Worm (Caenorhabditis elegans) whole organism, L3 larva: ENCODE results near the gene eat-17.

Experiments
- ceh-16 ChIP-seq: sonication (generic microtip); optimal IDR thresholded peaks from 2 replicates; lab custom pipeline; 2017; ENCODE audit warnings: missing biosample characterization, missing genetic modification characterization
- ceh-28 ChIP-seq: fragments of 150-350 bp; optimal IDR thresholded peaks from 2 replicates; lab custom pipeline; 2014; ENCODE audit warnings: missing biosample characterization, missing genetic modification reagents, missing genetic modification characterization
- ceh-82 ChIP-seq: fragments of 150-350 bp; optimal IDR thresholded peaks from 2 replicates; lab custom pipeline; 2014; ENCODE audit warnings: missing biosample characterization, missing genetic modification characterization
- ceh-9 ChIP-seq: sonication (generic microtip); optimal IDR thresholded peaks from 2 replicates; lab custom pipeline; 2018; ENCODE audit warnings: missing biosample characterization, missing genetic modification characterization
- daf-12 ChIP-seq: fragments of 150-350 bp; optimal IDR thresholded peaks from 2 replicates; lab custom pipeline; 2014; ENCODE audit warnings: missing biosample characterization, missing genetic modification reagents, missing genetic modification characterization
- egl-27 ChIP-seq: sonication (generic microtip); optimal IDR thresholded peaks from 4 replicates; lab custom pipeline; 2017; ENCODE audit warnings: missing biosample characterization, missing genetic modification reagents, missing genetic modification characterization
- egl-5 ChIP-seq: fragments of 150-350 bp; optimal IDR thresholded peaks from 2 replicates; lab custom pipeline; 2017; ENCODE audit warnings: missing biosample characterization, missing genetic modification reagents, missing genetic modification characterization, inconsistent platforms
- elt-2 ChIP-seq: sonication (generic microtip); optimal IDR thresholded peaks from 2 replicates; lab custom pipeline; 2016; ENCODE audit warnings: missing genetic modification reagents, mild to moderate bottlenecking, missing genetic modification characterization, missing compliant biosample characterization
- elt-3 ChIP-seq, 3 experiments: fragments of 150-350 bp in 1 of 3; sonication (generic microtip) in 2 of 3; optimal IDR thresholded peaks; 2 replicates in 2 of 3; 4 replicates in 1 of 3; lab custom pipeline; 2014 to 2017; ENCODE audit warnings: missing biosample characterization in 3 of 3, missing genetic modification characterization in 3 of 3
- fkh-2 ChIP-seq: fragments of 150-350 bp; optimal IDR thresholded peaks from 2 replicates; lab custom pipeline; 2014; ENCODE audit warnings: missing biosample characterization, missing genetic modification reagents, missing genetic modification characterization
- hmg-11 ChIP-seq: sonication (generic microtip); optimal IDR thresholded peaks from 2 replicates; lab custom pipeline; 2016; ENCODE audit warnings: missing genetic modification characterization, missing compliant biosample characterization
- jun-1 ChIP-seq: fragments of 150-350 bp; optimal IDR thresholded peaks from 2 replicates; lab custom pipeline; 2014; ENCODE audit warnings: missing biosample characterization, missing genetic modification reagents, missing genetic modification characterization
- lin-15B ChIP-seq: fragments of 150-350 bp; optimal IDR thresholded peaks from 2 replicates; lab custom pipeline; 2014; ENCODE audit warnings: missing biosample characterization, missing genetic modification characterization
- lin-39 ChIP-seq: fragments of 150-350 bp; optimal IDR thresholded peaks from 2 replicates; lab custom pipeline; 2018; ENCODE audit warnings: missing biosample characterization, missing genetic modification reagents, missing genetic modification characterization
- nhr-11 ChIP-seq: fragments of 150-350 bp; optimal IDR thresholded peaks from 2 replicates; lab custom pipeline; 2014; ENCODE audit warnings: missing biosample characterization, missing genetic modification characterization
- nhr-12 ChIP-seq: fragments of 150-350 bp; optimal IDR thresholded peaks from 2 replicates; lab custom pipeline; 2014; ENCODE audit warnings: missing biosample characterization, missing genetic modification characterization
- nhr-25 ChIP-seq: sonication (generic microtip); optimal IDR thresholded peaks from 2 replicates; lab custom pipeline; 2017; ENCODE audit warnings: missing biosample characterization, missing genetic modification characterization
- nhr-28 ChIP-seq: fragments of 150-350 bp; optimal IDR thresholded peaks from 2 replicates; lab custom pipeline; 2014; ENCODE audit warnings: missing biosample characterization, missing genetic modification characterization
- nhr-43 ChIP-seq: sonication (generic microtip); optimal IDR thresholded peaks from 2 replicates; lab custom pipeline; 2016; ENCODE audit warnings: mild to moderate bottlenecking, missing genetic modification characterization, missing compliant biosample characterization; ENCODE audit not compliant: poor library complexity, severe bottlenecking
- nhr-67 ChIP-seq: fragments of 150-350 bp; optimal IDR thresholded peaks from 2 replicates; lab custom pipeline; 2014; ENCODE audit warnings: missing biosample characterization, missing genetic modification characterization
- nhr-77 ChIP-seq: fragments of 150-350 bp; optimal IDR thresholded peaks from 2 replicates; lab custom pipeline; 2014; ENCODE audit warnings: missing biosample characterization, missing genetic modification characterization
- pha-4 ChIP-seq: fragments of 150-350 bp; optimal IDR thresholded peaks from 2 replicates; lab custom pipeline; 2014; ENCODE audit warnings: missing biosample characterization, missing genetic modification reagents, missing genetic modification characterization
- pqm-1 ChIP-seq: fragments of 150-350 bp; optimal IDR thresholded peaks from 2 replicates; lab custom pipeline; 2017; ENCODE audit warnings: missing biosample characterization, missing genetic modification characterization, inconsistent platforms
- skn-1 ChIP-seq: fragments of 150-350 bp; optimal IDR thresholded peaks from 2 replicates; lab custom pipeline; 2014; ENCODE audit warnings: missing biosample characterization, missing genetic modification characterization
- snpc-4 ChIP-seq: fragments of 150-350 bp; optimal IDR thresholded peaks from 2 replicates; lab custom pipeline; 2014; ENCODE audit warnings: missing biosample characterization, missing genetic modification characterization
- tbx-2 ChIP-seq: sonication (generic microtip); optimal IDR thresholded peaks from 2 replicates; lab custom pipeline; 2016; ENCODE audit warnings: mild to moderate bottlenecking, missing genetic modification characterization, missing compliant biosample characterization
- unc-39 ChIP-seq: sonication (generic microtip); optimal IDR thresholded peaks from 4 replicates; lab custom pipeline; 2017; ENCODE audit warnings: missing biosample characterization, missing genetic modification characterization
- zag-1 ChIP-seq: fragments of 150-350 bp; optimal IDR thresholded peaks from 2 replicates; lab custom pipeline; 2014; ENCODE audit warnings: missing biosample characterization, missing genetic modification characterization
- ztf-4 ChIP-seq: fragments of 150-350 bp; optimal IDR thresholded peaks from 2 replicates; lab custom pipeline; 2014; ENCODE audit warnings: missing biosample characterization, missing genetic modification characterization

Gene eat-17

ce11 chrX:16411985-16412384, 4.7 kb downstream of the eat-17 start:
- TF ChIP-seq ztf-4 (no peak), pha-4 (peak; percentile 83)

ce11 chrX:16409220-16409619, 7.4 kb downstream of the eat-17 start:
- TF ChIP-seq pqm-1 (tag; lab: Kevin White, UChicago) (no peak), lin-39 (peak; percentile 41)

ce11 chrX:16406632-16407031, 10.0 kb downstream of the eat-17 start:
- no peak for TF ChIP-seq nhr-28 (tag; lab: Kevin White, UChicago)

ce11 chrX:16404815-16405214, 11.8 kb downstream of the eat-17 start:
- TF ChIP-seq snpc-4 (tag; lab: Kevin White, UChicago) (no peak), lin-39 (peak; percentile 28), nhr-77 (tag; lab: Kevin White, UChicago) (no peak), unc-39 (no peak), zag-1 (tag; lab: Kevin White, UChicago) (no peak), ceh-28 (tag; lab: Kevin White, UChicago) (peak; percentile 70), fkh-2 (tag; lab: Kevin White, UChicago) (no peak), hmg-11 (no peak), ceh-9 (tag; lab: Kevin White, UChicago) (no peak), ceh-16 (tag; lab: Kevin White, UChicago) (no peak), lin-15B (tag; lab: Kevin White, UChicago) (no peak), pha-4 (peak; percentile 60), skn-1 (tag; lab: Kevin White, UChicago) (no peak), nhr-43 (no peak), nhr-12 (tag; lab: Kevin White, UChicago) (no peak), pqm-1 (tag; lab: Kevin White, UChicago) (peak; percentile 38), tbx-2 (tag; lab: Kevin White, UChicago) (no peak), nhr-67 (tag; lab: Kevin White, UChicago) (no peak), ztf-4 (no peak), elt-2 (tag; lab: Kevin White, UChicago) (peak; percentile 51), jun-1 (tag; lab: Kevin White, UChicago) (no peak), ceh-82 (no peak), egl-27 (tag; lab: Kevin White, UChicago) (no peak), egl-5 (tag; lab: Kevin White, UChicago) (peak; percentile 88)

- TF ChIP-seq pqm-1 (tag; lab: Kevin White, UChicago): no peak
- TF ChIP-seq lin-39: peak; percentile 13
Observed at ce11 chrX:16403424-16403823, 13.2 kb downstream of the eat-17 start.

- no peak for TF ChIP-seq nhr-25 (tag; lab: Kevin White, UChicago)
- TF ChIP-seq pha-4: peak; percentile 76
Observed at ce11 chrX:16402787-16403186, 13.9 kb downstream of the eat-17 start.

ce11 chrX:16402303-16402702, 14.3 kb downstream of the eat-17 start:
- TF ChIP-seq lin-39: peak; percentile 91
- TF ChIP-seq daf-12 (tag; lab: Kevin White, UChicago): no peak

- TF ChIP-seq jun-1 (tag; lab: Kevin White, UChicago) (no peak), pha-4 (peak; percentile 54)
Observed at ce11 chrX:16400897-16401296, 15.7 kb downstream of the eat-17 start.

ce11 chrX:16398420-16398925, 18.2 kb downstream of the eat-17 start, which contains the start of gene F01G12.18:
Gene F01G12.18 (minus strand): TSS chrX:16398470.
- no peak for TF ChIP-seq elt-3 (tag; optimal IDR thresholded peaks at IDR 0.05; lab: Kevin White, UChicago)
- no peak for TF ChIP-seq nhr-11 (tag; lab: Kevin White, UChicago)
